Worm (Caenorhabditis elegans) whole organism, early embryonic: ENCODE results near the gene F54F7.6.

Source experiments
- ama-1 ChIP-seq: fragments of 150-350 bp; optimal IDR thresholded peaks from 2 replicates; lab custom pipeline; 2014
- ceh-13 ChIP-seq: fragments of 200-800 bp; sonication (Bioruptor generic); optimal IDR thresholded peaks from 2 replicates; lab custom pipeline; 2018; ENCODE audit warnings: mild to moderate bottlenecking, missing genetic modification characterization, missing compliant biosample characterization
- ceh-36 ChIP-seq: sonication (generic microtip); optimal IDR thresholded peaks from 2 replicates; lab custom pipeline; 2016; ENCODE audit warnings: missing genetic modification characterization, inconsistent platforms, missing compliant biosample characterization
- ets-7 ChIP-seq: sonication (generic microtip); optimal IDR thresholded peaks from 2 replicates; lab custom pipeline; 2016; ENCODE audit warnings: missing genotype, missing genetic modification characterization, missing compliant biosample characterization
- hnd-1 ChIP-seq: sonication (generic microtip); optimal IDR thresholded peaks from 2 replicates; lab custom pipeline; 2016; ENCODE audit warnings: missing genetic modification characterization, missing compliant biosample characterization
- sea-1 ChIP-seq: fragments of 200-800 bp; sonication (Bioruptor generic); conservative IDR thresholded peaks from 2 replicates; pipeline ENCODE4 v1.3.6; 2022; ENCODE audit warnings: missing genetic modification characterization, missing compliant biosample characterization
- tbx-11 ChIP-seq: fragments of 200-800 bp; sonication (Bioruptor generic); IDR thresholded peaks from 2 replicates; pipeline ENCODE4 v1.3.6; 2022; ENCODE audit warnings: missing genetic modification characterization, missing compliant biosample characterization
- tbx-37 ChIP-seq: fragments of 200-800 bp; sonication (Bioruptor generic); conservative IDR thresholded peaks from 2 replicates; pipeline ENCODE4 v1.3.6; 2022; ENCODE audit warnings: missing genetic modification reagents, missing genetic modification characterization, missing compliant biosample characterization
- tra-4 ChIP-seq: sonication (generic microtip); optimal IDR thresholded peaks from 2 replicates; lab custom pipeline; 2017; ENCODE audit warnings: missing genetic modification characterization, missing compliant biosample characterization

- no peak for TF ChIP-seq hnd-1 (tag; lab: Kevin White, UChicago)
- no peak for TF ChIP-seq ama-1 (lab: Kevin White, UChicago)
- TF ChIP-seq tra-4, result no peak
- TF ChIP-seq ceh-36 (tag; lab: Kevin White, UChicago), result no peak
- no peak for TF ChIP-seq sea-1
- no peak for TF ChIP-seq tbx-37
- TF ChIP-seq ets-7, result no peak
- no peak for TF ChIP-seq tbx-11 (GFP tag; lab: Robert Waterston, UW)
- no peak for TF ChIP-seq ceh-13
Measured at ce11 chrX:11865083-11865482, at the start of gene F54F7.6.
